Fruit fly (Drosophila melanogaster): Measurements from ENCODE around the gene Tfb4.

DNA sequence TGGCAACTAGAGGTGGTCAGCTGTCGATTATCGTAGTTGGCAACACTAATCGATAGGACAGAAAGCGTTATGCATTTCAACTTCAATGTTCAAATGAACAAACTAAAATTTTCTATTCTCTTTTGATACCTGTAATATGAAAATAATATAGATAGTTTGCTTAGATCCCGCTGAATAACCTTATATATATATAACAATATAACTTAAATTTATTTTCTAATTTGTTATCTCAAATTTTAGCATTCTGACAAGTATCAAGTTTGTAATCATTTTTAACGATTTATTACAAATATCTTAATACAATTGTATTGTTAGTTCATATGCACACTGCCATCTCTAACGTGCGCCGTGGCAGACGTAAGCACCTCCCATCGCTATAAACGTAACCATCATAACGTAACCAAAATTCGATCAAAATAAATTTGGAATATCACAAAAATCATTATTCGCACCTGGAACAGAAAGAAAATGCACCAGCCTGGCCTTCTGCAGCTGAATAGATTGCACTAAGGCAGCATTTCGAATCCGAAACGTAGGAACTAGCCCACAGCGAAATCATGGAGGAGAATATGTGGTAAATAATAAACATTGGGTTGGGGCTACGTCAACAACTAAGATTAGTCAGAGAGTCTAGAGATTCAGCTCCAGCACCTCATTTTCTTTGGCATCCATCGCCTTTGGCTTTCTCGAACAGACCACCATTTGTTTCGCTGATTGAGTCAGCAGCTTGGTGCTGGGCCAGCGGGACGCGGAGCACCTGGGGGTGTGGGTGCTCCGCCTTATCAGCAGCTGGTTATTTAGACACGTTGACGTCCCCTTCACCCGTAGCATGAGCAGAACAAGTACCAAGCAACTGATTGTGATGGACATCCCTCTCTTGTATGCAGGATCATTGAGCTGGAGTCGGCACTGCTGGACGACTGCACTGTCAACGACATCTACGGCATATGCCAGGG, 21.3 kb downstream of the Tfb4 start, which contains the start of the genes Pino and TBC1D23:
- TF ChIP-seq fkh (GFP tag; optimal IDR thresholded peaks at IDR 0.05) (peak; percentile 8), Sox14 (GFP tag; optimal IDR thresholded peaks at IDR 0.05) (peak; percentile 55), Hr39 (GFP tag; optimal IDR thresholded peaks at IDR 0.05) (peak; percentile 67), CG6792 (GFP tag; optimal IDR thresholded peaks at IDR 0.05) (peak; percentile 61), CG11762 (GFP tag; optimal IDR thresholded peaks at IDR 0.05; ENCODE audit: insufficient read depth) (peak; percentile 46), Smox (GFP tag; optimal IDR thresholded peaks at IDR 0.05) (no peak), CG6808 (GFP tag; optimal IDR thresholded peaks at IDR 0.05) (peak; percentile 28), Sox102F (GFP tag; optimal IDR thresholded peaks at IDR 0.05) (peak; percentile 45), CG6854 (GFP tag; optimal IDR thresholded peaks at IDR 0.05) (no peak)

Measured in whole organism, prepupa.